Fruit fly (Drosophila melanogaster): Measurements from ENCODE around the gene Ada1-2.
A peak's percentile ranks its signal among the peaks of the same experiment; 100 is the strongest.
"Not testable (repeated sequence)": the region's sequence is repeated elsewhere in the genome, so short reads cannot be mapped to it uniquely, and the experiment has no call there.

Gene Ada1-2

dm6 chr2L:11992602-11993001 is at the start of gene Ada1-2:
Ada1-2 (plus strand) TSS chr2L:11992902.
- not testable (repeated sequence) for TF ChIP-seq CTCF, CG8478 (optimal IDR thresholded peaks at IDR 0.05)

DNA sequence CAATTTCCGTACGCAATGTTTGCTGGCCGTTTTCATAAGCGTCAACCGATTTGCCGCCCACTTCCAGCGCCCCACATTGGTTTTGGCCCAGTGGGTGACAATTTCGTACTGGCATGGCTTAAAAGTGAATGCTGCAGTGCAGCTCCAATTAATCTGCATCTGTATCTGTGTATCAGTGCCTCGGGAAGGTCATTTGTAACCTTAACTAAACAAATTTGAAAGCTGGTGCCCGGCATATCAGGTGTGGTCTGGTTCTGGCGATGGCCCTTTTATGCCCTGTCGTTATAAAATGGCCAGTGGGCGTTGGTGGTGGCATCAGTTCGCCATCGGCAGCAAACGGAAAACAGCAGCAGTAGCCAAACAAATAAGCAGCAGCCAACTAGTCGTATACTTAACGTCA is 48.9 kb upstream of the Ada1-2 start, which contains the start of gene Crys:
Gene Crys, plus strand, starts transcription at position 301 of the 400 bp plus-strand sequence.
- TF ChIP-seq CTCF (optimal IDR thresholded peaks at IDR 0.05), result no peak
- no peak for TF ChIP-seq CG8478 (optimal IDR thresholded peaks at IDR 0.05)

DNA sequence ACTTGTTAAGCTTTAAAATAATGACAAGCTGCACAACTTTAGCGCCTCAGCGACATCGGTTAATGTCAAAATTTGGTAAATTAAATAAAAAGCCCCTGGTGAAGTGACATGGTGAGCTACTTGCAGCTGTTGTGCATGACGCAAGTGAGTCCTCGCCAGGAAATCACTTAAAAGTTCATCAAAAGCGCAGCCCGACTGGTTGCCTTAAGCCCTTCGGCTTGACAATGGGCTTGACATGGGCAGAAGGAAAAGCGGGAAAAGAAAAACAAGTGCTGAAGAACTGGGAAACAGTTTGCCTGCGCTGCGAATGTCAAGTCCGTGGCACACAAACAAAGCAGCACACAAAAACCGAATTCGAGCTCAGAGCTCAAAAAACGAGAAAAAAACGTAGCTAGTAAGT is 45.1 kb upstream of the Ada1-2 start, which contains the start of gene CG16964:
Gene CG16964, plus strand, starts transcription at position 301 of the 400 bp plus-strand sequence.
- no peak for TF ChIP-seq CG8478 (optimal IDR thresholded peaks at IDR 0.05)
- TF ChIP-seq CTCF (optimal IDR thresholded peaks at IDR 0.05), result no peak

DNA sequence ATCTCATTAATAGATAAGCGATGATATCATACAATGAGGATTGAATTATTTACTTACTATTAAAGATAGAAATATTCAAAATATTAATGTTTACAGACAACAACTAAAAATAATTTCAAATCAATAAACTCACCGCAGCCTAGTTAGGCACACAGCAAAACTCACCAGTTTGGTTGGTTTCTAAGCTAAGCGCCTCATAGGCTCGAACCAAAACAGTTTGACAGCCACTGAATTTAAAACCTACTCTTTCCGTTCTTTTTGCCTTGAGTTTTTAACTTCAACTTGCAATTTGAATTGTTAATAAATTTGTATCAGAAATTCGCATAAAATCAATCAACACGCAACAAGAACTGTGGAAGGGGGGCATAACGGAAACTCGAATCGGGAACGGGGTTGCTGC is 44.2 kb upstream of the Ada1-2 start:
- TF ChIP-seq CTCF (optimal IDR thresholded peaks at IDR 0.05) (peak; percentile 25 to 57), CG8478 (optimal IDR thresholded peaks at IDR 0.05) (no peak)

dm6 chr2L:11949917-11950316 is 42.8 kb upstream of the Ada1-2 start:
- TF ChIP-seq CTCF (optimal IDR thresholded peaks at IDR 0.05), result no peak
- TF ChIP-seq CG8478 (optimal IDR thresholded peaks at IDR 0.05), result no peak

- TF ChIP-seq CTCF (optimal IDR thresholded peaks at IDR 0.05), result no peak
Observed at dm6 chr2L:11955839-11956238, 36.9 kb upstream of the Ada1-2 start.

dm6 chr2L:11958729-11959128 is 34.0 kb upstream of the Ada1-2 start:
- no peak for TF ChIP-seq CTCF (optimal IDR thresholded peaks at IDR 0.05)
- no peak for TF ChIP-seq CG8478 (optimal IDR thresholded peaks at IDR 0.05)

- TF ChIP-seq CTCF (optimal IDR thresholded peaks at IDR 0.05), result no peak
- no peak for TF ChIP-seq CG8478 (optimal IDR thresholded peaks at IDR 0.05)
Observed at dm6 chr2L:11960909-11961308, 31.8 kb upstream of the Ada1-2 start.

DNA sequence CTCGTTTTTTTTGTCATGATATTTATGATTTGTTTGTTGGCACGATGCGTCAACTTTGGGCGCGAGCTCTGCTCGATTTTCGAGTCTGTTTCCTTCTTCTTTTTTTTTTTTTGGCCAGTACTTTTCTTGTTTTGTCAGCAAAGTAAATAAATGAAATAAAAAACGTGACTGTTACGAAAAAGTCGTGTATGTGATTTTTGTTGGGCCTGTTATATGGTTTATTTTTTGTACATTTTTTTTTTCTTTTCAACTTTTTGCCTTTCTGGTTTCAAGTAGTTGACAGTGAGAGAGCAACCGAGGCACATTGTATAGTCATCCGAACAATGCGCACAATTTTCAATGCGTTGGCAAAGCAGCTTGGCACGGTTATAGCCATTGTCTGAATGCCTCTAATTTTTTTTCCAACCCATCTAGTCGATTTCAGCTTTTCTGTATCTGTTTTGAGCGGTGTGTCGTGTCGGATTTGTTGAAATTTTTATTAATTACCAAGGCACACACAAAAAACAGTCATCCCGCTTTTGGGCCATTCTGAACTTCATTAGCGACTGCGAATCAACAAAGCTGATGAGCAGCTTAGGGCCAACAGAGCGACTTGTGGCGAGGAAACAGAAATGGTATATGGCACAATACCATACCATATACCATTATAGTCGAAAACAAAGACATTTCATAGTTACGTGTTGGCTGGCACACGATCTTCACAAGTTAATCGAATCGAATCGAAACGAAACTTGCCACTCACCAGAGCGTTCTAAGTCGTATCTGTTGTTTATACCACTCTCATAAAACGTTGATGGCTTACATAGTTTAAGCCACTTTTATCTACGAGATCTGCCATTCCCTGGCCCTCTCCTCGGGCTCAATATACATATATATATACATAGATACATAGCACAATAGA is 29.0 kb upstream of the Ada1-2 start:
- TF ChIP-seq CTCF (optimal IDR thresholded peaks at IDR 0.05) (no peak), CG8478 (optimal IDR thresholded peaks at IDR 0.05) (no peak)

dm6 chr2L:11965610-11966594 is 26.8 kb upstream of the Ada1-2 start:
- TF ChIP-seq CTCF (optimal IDR thresholded peaks at IDR 0.05), result no peak
- TF ChIP-seq CG8478 (optimal IDR thresholded peaks at IDR 0.05), result no peak

dm6 chr2L:11968581-11969272 is 24.0 kb upstream of the Ada1-2 start:
- TF ChIP-seq CTCF (optimal IDR thresholded peaks at IDR 0.05), result no peak

- no peak for TF ChIP-seq CG8478 (optimal IDR thresholded peaks at IDR 0.05)
- TF ChIP-seq CTCF (optimal IDR thresholded peaks at IDR 0.05), result no peak
Observed at dm6 chr2L:11969424-11969823, 23.3 kb upstream of the Ada1-2 start.

dm6 chr2L:11970343-11970742 is 22.4 kb upstream of the Ada1-2 start:
- TF ChIP-seq CG8478 (optimal IDR thresholded peaks at IDR 0.05) (no peak), CTCF (optimal IDR thresholded peaks at IDR 0.05) (no peak)

- no peak for TF ChIP-seq CTCF (optimal IDR thresholded peaks at IDR 0.05)
- no peak for TF ChIP-seq CG8478 (optimal IDR thresholded peaks at IDR 0.05)
Observed at dm6 chr2L:11970853-11971397, 21.8 kb upstream of the Ada1-2 start.
